Fruit fly (Drosophila melanogaster) whole organism, embryonic: ENCODE results near the gene CG13924.

Source experiments
- Ada2b ChIP-seq: fragments of 200-800 bp; sonication (Bioruptor generic); IDR thresholded peaks from 2 replicates; pipeline ENCODE4 v1.3.6; 2022; ENCODE audit warnings: missing biosample characterization, missing genetic modification characterization
- Awh ChIP-seq: fragments of 200-800 bp; sonication (Bioruptor generic); IDR thresholded peaks from 2 replicates; pipeline ENCODE4, ENCODE4 v1.3.6; 2022; ENCODE audit warnings: missing biosample characterization, missing genetic modification characterization
- CG10267 ChIP-seq: fragments of 200-800 bp; sonication (Bioruptor generic); optimal IDR thresholded peaks from 2 replicates; lab custom pipeline; 2018; ENCODE audit warnings: missing biosample characterization, mild to moderate bottlenecking, missing genetic modification characterization, moderate library complexity
- CG11398 ChIP-seq: fragments of 200-800 bp; sonication (Bioruptor generic); optimal IDR thresholded peaks from 2 replicates; lab custom pipeline; 2016; ENCODE audit warnings: missing biosample characterization, missing genetic modification characterization
- CG12744 ChIP-seq: fragments of 200-800 bp; sonication (Bioruptor generic); optimal IDR thresholded peaks from 2 replicates; lab custom pipeline; 2016; ENCODE audit warnings: missing biosample characterization, missing genetic modification characterization
- CG14860 ChIP-seq: fragments of 200-800 bp; sonication (Bioruptor generic); IDR thresholded peaks from 3 replicates; pipeline ENCODE4 v1.3.6; 2022; ENCODE audit warnings: missing biosample characterization, missing genetic modification characterization; ENCODE audit not compliant: partially characterized antibody
- CG15269 ChIP-seq: fragments of 200-800 bp; sonication (Bioruptor generic); optimal IDR thresholded peaks from 2 replicates; lab custom pipeline; 2018; ENCODE audit warnings: missing biosample characterization, mild to moderate bottlenecking, missing genetic modification characterization, moderate library complexity
- CG15479 ChIP-seq: fragments of 200-800 bp; sonication (Bioruptor generic); optimal IDR thresholded peaks from 3 replicates; lab custom pipeline; 2019; ENCODE audit warnings: missing biosample characterization, mild to moderate bottlenecking, missing genetic modification characterization, moderate library complexity
- CG1602 ChIP-seq: fragments of 200-800 bp; sonication (Bioruptor generic); optimal IDR thresholded peaks from 3 replicates; lab custom pipeline; 2016; ENCODE audit warnings: missing biosample characterization, missing genetic modification characterization
- CG17361 ChIP-seq: fragments of 200-800 bp; sonication (Bioruptor generic); IDR thresholded peaks from 3 replicates; pipeline ENCODE4 v1.3.6; 2022; ENCODE audit warnings: missing biosample characterization, missing genetic modification characterization
- CG2129 ChIP-seq: fragments of 200-800 bp; sonication (Bioruptor generic); IDR thresholded peaks from 2 replicates; pipeline ENCODE4 v1.3.6; 2022; ENCODE audit warnings: missing biosample characterization, missing genetic modification characterization; ENCODE audit not compliant: partially characterized antibody
- CG30020 ChIP-seq: fragments of 200-800 bp; optimal IDR thresholded peaks from 2 replicates; lab custom pipeline; 2019; ENCODE audit warnings: missing biosample characterization, mild to moderate bottlenecking, missing genetic modification characterization, moderate library complexity
- CG33213 ChIP-seq: fragments of 200-800 bp; sonication (Bioruptor generic); optimal IDR thresholded peaks from 3 replicates; lab custom pipeline; 2016; ENCODE audit warnings: missing biosample characterization, missing genetic modification characterization
- CG3407 ChIP-seq: fragments of 200-800 bp; sonication (Bioruptor generic); optimal IDR thresholded peaks from 2 replicates; lab custom pipeline; 2018; ENCODE audit warnings: missing biosample characterization, mild to moderate bottlenecking, missing genetic modification characterization
- CG5180 ChIP-seq: fragments of 200-800 bp; sonication (Bioruptor generic); optimal IDR thresholded peaks from 3 replicates; lab custom pipeline; 2017; ENCODE audit warnings: missing biosample characterization, missing genetic modification characterization, mild to moderate bottlenecking, moderate library complexity, missing genetic modification reagents
- CG6854 ChIP-seq: fragments of 200-800 bp; sonication (Bioruptor generic); optimal IDR thresholded peaks from 3 replicates; lab custom pipeline; 2017; ENCODE audit warnings: missing biosample characterization, mild to moderate bottlenecking, missing genetic modification characterization
- Dek ChIP-seq: fragments of 200-800 bp; sonication (Bioruptor generic); optimal IDR thresholded peaks from 3 replicates; lab custom pipeline; 2019; ENCODE audit warnings: missing biosample characterization, mild to moderate bottlenecking, missing genetic modification characterization, moderate library complexity
- Dfd ChIP-seq, 2 experiments: fragments of >200 bp; optimal IDR thresholded peaks; 2 replicates each; lab custom pipeline; 2017; ENCODE audit warnings: missing biosample characterization in 2 of 2, missing genetic modification characterization in 2 of 2
- Dip2 ChIP-seq: fragments of 200-800 bp; sonication (Bioruptor generic); IDR thresholded peaks from 2 replicates; pipeline ENCODE4 v1.3.6; 2022; ENCODE audit warnings: missing biosample characterization, missing genetic modification characterization
- Dip3 ChIP-seq: fragments of 200-800 bp; sonication (Bioruptor generic); optimal IDR thresholded peaks from 3 replicates; lab custom pipeline; 2016; ENCODE audit warnings: missing biosample characterization, missing genetic modification characterization
- Dll ChIP-seq: fragments of 200-800 bp; sonication (Bioruptor generic); IDR thresholded peaks from 4 replicates; pipeline ENCODE4 v1.3.6; 2022; ENCODE audit warnings: missing biosample characterization, missing genetic modification characterization; ENCODE audit not compliant: partially characterized antibody
- H15 ChIP-seq: fragments of 200-800 bp; sonication (Bioruptor generic); IDR thresholded peaks from 3 replicates; pipeline ENCODE4 v1.3.6; 2022; ENCODE audit warnings: missing biosample characterization, missing genetic modification characterization
- HLHmδ ChIP-seq: fragments of 200-800 bp; sonication (Bioruptor generic); optimal IDR thresholded peaks from 2 replicates; lab custom pipeline; 2018; ENCODE audit warnings: missing biosample characterization, mild to moderate bottlenecking, missing genetic modification characterization, moderate library complexity
- Hand ChIP-seq: fragments of 200-800 bp; sonication (Bioruptor generic); optimal IDR thresholded peaks from 2 replicates; lab custom pipeline; 2017; ENCODE audit warnings: mild to moderate bottlenecking, missing biosample characterization, missing genetic modification reagents, missing genetic modification characterization
- HmgD ChIP-seq: fragments of 200-800 bp; sonication (Bioruptor generic); optimal IDR thresholded peaks from 3 replicates; lab custom pipeline; 2016; ENCODE audit warnings: missing biosample characterization, missing genetic modification characterization
- HmgZ ChIP-seq: fragments of 200-800 bp; sonication (Bioruptor generic); optimal IDR thresholded peaks from 2 replicates; lab custom pipeline; 2018; ENCODE audit warnings: missing biosample characterization, mild to moderate bottlenecking, missing genetic modification characterization
- Hmx ChIP-seq: fragments of 200-800 bp; sonication (Bioruptor generic); optimal IDR thresholded peaks from 2 replicates; lab custom pipeline; 2016; ENCODE audit warnings: missing biosample characterization, missing genetic modification characterization
- Myb ChIP-seq: fragments of 200-800 bp; sonication (Bioruptor generic); optimal IDR thresholded peaks from 2 replicates; lab custom pipeline; 2016; ENCODE audit warnings: missing biosample characterization, missing genetic modification characterization
- Nf-YC ChIP-seq: fragments of 200-800 bp; optimal IDR thresholded peaks from 3 replicates; lab custom pipeline; 2019; ENCODE audit warnings: missing biosample characterization, mild to moderate bottlenecking, missing genetic modification characterization, moderate library complexity
- Poxn ChIP-seq: fragments of 200-800 bp; sonication (Bioruptor generic); IDR thresholded peaks from 2 replicates; pipeline ENCODE4 v1.3.6; 2022; ENCODE audit warnings: missing biosample characterization, missing genetic modification characterization
- Stat92E ChIP-seq, 3 experiments: fragments of >200 bp in 2 of 3; fragments of 200-800 bp in 1 of 3; sonication (Bioruptor generic) in 1 of 3; optimal IDR thresholded peaks; 2 replicates each; lab custom pipeline; 2017 to 2019; ENCODE audit warnings: missing biosample characterization in 3 of 3, missing genetic modification characterization in 3 of 3, mild to moderate bottlenecking in 1 of 3, moderate library complexity in 1 of 3
- amos ChIP-seq: fragments of 200-800 bp; sonication (Bioruptor generic); IDR thresholded peaks from 2 replicates; pipeline ENCODE4 v1.3.6; 2022; ENCODE audit warnings: missing biosample characterization, missing genetic modification characterization; ENCODE audit not compliant: partially characterized antibody
- cas ChIP-seq: fragments of 200-800 bp; sonication (Bioruptor generic); IDR thresholded peaks from 2 replicates; pipeline ENCODE4 v1.3.6; 2022; ENCODE audit warnings: missing biosample characterization, missing genetic modification characterization
- chn ChIP-seq: fragments of 200-800 bp; sonication (Bioruptor generic); optimal IDR thresholded peaks from 2 replicates; lab custom pipeline; 2016; ENCODE audit warnings: missing biosample characterization, missing genetic modification characterization
- cwo ChIP-seq: fragments of 200-800 bp; sonication (Bioruptor generic); optimal IDR thresholded peaks from 3 replicates; lab custom pipeline; 2017; ENCODE audit warnings: missing biosample characterization, missing genetic modification characterization, mild to moderate bottlenecking, moderate library complexity, missing genetic modification reagents
- danr ChIP-seq: fragments of 200-800 bp; sonication (Bioruptor generic); IDR thresholded peaks from 2 replicates; pipeline ENCODE4 v1.3.6; 2022; ENCODE audit warnings: missing biosample characterization, missing genetic modification characterization
- dm ChIP-seq: fragments of 200-800 bp; sonication (Bioruptor generic); optimal IDR thresholded peaks from 3 replicates; lab custom pipeline; 2016; ENCODE audit warnings: missing biosample characterization, missing genetic modification characterization
- gsb ChIP-seq: fragments of 200-800 bp; sonication (Bioruptor generic); IDR thresholded peaks from 2 replicates; pipeline ENCODE4 v1.3.6; 2022; ENCODE audit warnings: missing biosample characterization, missing genetic modification characterization
- gsb-n ChIP-seq: fragments of 200-800 bp; sonication (Bioruptor generic); optimal IDR thresholded peaks from 3 replicates; lab custom pipeline; 2018; ENCODE audit warnings: missing biosample characterization, mild to moderate bottlenecking, missing genetic modification characterization
- kay ChIP-seq: fragments of 200-800 bp; sonication (Bioruptor generic); optimal IDR thresholded peaks from 2 replicates; lab custom pipeline; 2016; ENCODE audit warnings: missing biosample characterization, missing genetic modification characterization
- ken ChIP-seq: fragments of 200-800 bp; sonication (Bioruptor generic); IDR thresholded peaks from 3 replicates; pipeline ENCODE4 v1.3.6; 2022; ENCODE audit warnings: missing biosample characterization, missing genetic modification characterization
- klu ChIP-seq: fragments of 200-800 bp; sonication (Bioruptor generic); IDR thresholded peaks from 2 replicates; pipeline ENCODE4 v1.3.6; 2022; ENCODE audit warnings: missing biosample characterization, missing genetic modification characterization
- lbe ChIP-seq: fragments of 200-800 bp; sonication (Bioruptor generic); optimal IDR thresholded peaks from 2 replicates; lab custom pipeline; 2016; ENCODE audit warnings: missing biosample characterization, mild to moderate bottlenecking, missing genetic modification characterization
- oc ChIP-seq: fragments of 200-800 bp; sonication (Bioruptor generic); optimal IDR thresholded peaks from 2 replicates; lab custom pipeline; 2018; ENCODE audit warnings: missing biosample characterization, mild to moderate bottlenecking, missing genetic modification characterization, moderate library complexity
- slou ChIP-seq: fragments of 200-800 bp; sonication (Bioruptor generic); optimal IDR thresholded peaks from 3 replicates; lab custom pipeline; 2016; ENCODE audit warnings: missing biosample characterization, missing genetic modification characterization
- slp2 ChIP-seq: fragments of 200-800 bp; sonication (Bioruptor generic); optimal IDR thresholded peaks from 2 replicates; lab custom pipeline; 2016; ENCODE audit warnings: missing biosample characterization, missing genetic modification characterization
- ttk ChIP-seq: fragments of 200-800 bp; sonication (Bioruptor generic); IDR thresholded peaks from 2 replicates; pipeline ENCODE4 v2.1.2; 2022; ENCODE audit warnings: missing biosample characterization, missing genetic modification characterization
- tup ChIP-seq: fragments of 200-800 bp; sonication (Bioruptor generic); optimal IDR thresholded peaks from 2 replicates; lab custom pipeline; 2016; ENCODE audit warnings: missing biosample characterization, mild to moderate bottlenecking, missing genetic modification characterization, moderate library complexity
- yki ChIP-seq: fragments of >200 bp; optimal IDR thresholded peaks from 3 replicates; lab custom pipeline; 2018
- zen ChIP-seq: fragments of 200-800 bp; sonication (Bioruptor generic); optimal IDR thresholded peaks from 3 replicates; lab custom pipeline; 2018; ENCODE audit warnings: missing biosample characterization, mild to moderate bottlenecking, missing genetic modification characterization, moderate library complexity

CG13924 gene

dm6 chr3L:1865121-1865727 lies 4.6 kb upstream of the CG13924 start, which contains the start of the genes HBS1 and CG12025 (continued):
- TF ChIP-seq Awh (GFP tag; lab: Robert Waterston, UW) (no peak), CG3407 (GFP tag; lab: Kevin White, UChicago) (peak; percentile 29), Nf-YC (tag; lab: Kevin White, UChicago) (peak; percentile 52), CG2129 (GFP tag; lab: Robert Waterston, UW) (no peak), CG11398 (GFP tag; lab: Kevin White, UChicago) (no peak), slou (GFP tag; lab: Kevin White, UChicago) (no peak), Poxn (GFP tag; lab: Robert Waterston, UW) (0 out of 2 replicates have a peak, but pooled peaks have one; percentile 8), klu (peak; percentile 81), dm (GFP tag; lab: Kevin White, UChicago) (peak; percentile 60), amos (0 out of 2 replicates have a peak, but pooled peaks have one; percentile 4), yki (no peak), danr (no peak), ken (peak; percentile 55; the same call in 1 of the 3 replicates), chn (GFP tag; lab: Kevin White, UChicago) (peak; percentile 91), HmgD (GFP tag; lab: Kevin White, UChicago) (peak; percentile 14), Dip3 (peak; percentile 62), CG15269 (tag; lab: Kevin White, UChicago) (peak; percentile 32), Ada2b (0 out of 2 replicates have a peak, but pooled peaks have one; percentile 41), Hand (GFP tag; lab: Kevin White, UChicago) (no peak), CG12744 (no peak), cwo (GFP tag; lab: Kevin White, UChicago) (peak; percentile 5), CG10267 (peak; percentile 71), CG1602 (peak; percentile 48), CG14860 (GFP tag; lab: Robert Waterston, UW) (no peak), Dek (tag; lab: Kevin White, UChicago) (peak; percentile 34), CG17361 (GFP tag; lab: Robert Waterston, UW) (peak; percentile 73), oc (tag; lab: Kevin White, UChicago) (no peak), Dip2 (no peak), ttk (no peak), slp2 (GFP tag; lab: Kevin White, UChicago) (peak; percentile 38), gsb-n (no peak), Dfd (GFP tag; optimal IDR thresholded peaks at IDR 0.05; lab: Kevin White, UChicago) (peak in 1 of 2 experiments; percentile 6), cas (GFP tag; lab: Robert Waterston, UW) (0 out of 2 replicates have a peak, but pooled peaks have one; percentile 26), HmgZ (tag; lab: Kevin White, UChicago) (peak; percentile 71), kay (peak; percentile 5), CG15479 (GFP tag; lab: Kevin White, UChicago) (no peak), Stat92E (GFP tag; optimal IDR thresholded peaks at IDR 0.05; lab: Kevin White, UChicago) (peak in 1 of 3 experiments; percentile 68), Dll (GFP tag; lab: Robert Waterston, UW) (no peak), CG6854 (GFP tag; lab: Kevin White, UChicago) (no peak), zen (tag; lab: Kevin White, UChicago) (peak; percentile 39), Myb (GFP tag; lab: Kevin White, UChicago) (peak; percentile 46), H15 (GFP tag; lab: Robert Waterston, UW) (no peak), CG33213 (GFP tag; lab: Kevin White, UChicago) (peak; percentile 58), CG30020 (peak; percentile 94), gsb (no peak), tup (GFP tag; lab: Kevin White, UChicago) (no peak), HLHmδ (GFP tag; lab: Kevin White, UChicago) (no peak), Hmx (GFP tag; lab: Kevin White, UChicago) (no peak), CG5180 (GFP tag; lab: Kevin White, UChicago) (no peak), lbe (GFP tag; lab: Kevin White, UChicago) (no peak)
